Worm (Caenorhabditis elegans): Measurements from ENCODE around the gene str-198.

DNA sequence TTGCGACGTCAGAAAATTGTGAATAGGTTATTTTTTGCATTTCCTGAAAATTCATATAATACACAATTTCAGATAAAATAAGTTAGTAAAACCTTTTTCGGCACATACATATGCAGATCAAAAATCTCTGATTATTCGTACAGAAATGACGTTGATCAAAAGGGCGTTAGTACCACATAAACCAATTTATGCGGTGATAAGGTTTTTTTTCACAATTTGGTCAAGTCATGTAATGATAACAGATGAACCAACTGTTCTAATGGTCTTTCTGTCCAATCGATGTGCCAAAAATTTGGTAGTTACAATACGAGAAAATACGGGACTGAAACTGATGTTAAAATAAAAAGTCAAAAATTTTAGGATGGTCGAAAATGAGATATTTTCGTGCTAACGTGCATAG lies 32.4 kb downstream of the str-198 start:
- TF ChIP-seq hmg-20 (GFP tag; IDR thresholded peaks at IDR 0.05) (no peak), ZK185.1 (tag; optimal IDR thresholded peaks at IDR 0.05; ENCODE audit: poor library complexity, severe bottlenecking) (no peak), snpc-4 (GFP tag; optimal IDR thresholded peaks at IDR 0.05) (no peak), snpc-4 (tag; optimal IDR thresholded peaks at IDR 0.05) (no peak), let-526 (GFP tag; IDR thresholded peaks at IDR 0.05) (no peak), snpc-3.4 (tag; optimal IDR thresholded peaks at IDR 0.05) (no peak), pha-4 (tag; optimal IDR thresholded peaks at IDR 0.05) (no peak), atf-7 (tag; optimal IDR thresholded peaks at IDR 0.05) (no peak), hlh-12 (tag; optimal IDR thresholded peaks at IDR 0.05) (no peak), ama-1 (optimal IDR thresholded peaks at IDR 0.05) (no peak), ama-1 (GFP tag; optimal IDR thresholded peaks at IDR 0.05) (no peak), ekl-4 (GFP tag; IDR thresholded peaks at IDR 0.05) (no peak)

Data from whole organism, young adult.